Worm (Caenorhabditis elegans) whole organism, L1 larva: Measurements from ENCODE around the gene srd-39.

ENCODE experiments used
- C04F5.9 ChIP-seq: sonication (generic microtip); optimal IDR thresholded peaks from 2 replicates; lab custom pipeline; 2016; ENCODE audit warnings: missing genetic modification characterization, missing compliant biosample characterization
- F16B12.6 ChIP-seq: fragments of 150-350 bp; optimal IDR thresholded peaks from 2 replicates; lab custom pipeline; 2014; ENCODE audit warnings: missing biosample characterization, missing genetic modification characterization
- aly-2 ChIP-seq: fragments of 150-350 bp; optimal IDR thresholded peaks from 2 replicates; lab custom pipeline; 2014; ENCODE audit warnings: missing biosample characterization, missing genetic modification characterization
- blmp-1 ChIP-seq: fragments of 150-350 bp; optimal IDR thresholded peaks from 2 replicates; lab custom pipeline; 2014; ENCODE audit warnings: missing biosample characterization, missing genetic modification characterization
- ceh-82 ChIP-seq, 3 experiments: fragments of 150-350 bp in 1 of 3; sonication (generic microtip) in 2 of 3; optimal IDR thresholded peaks; 2 replicates each; lab custom pipeline; 2014 to 2017; ENCODE audit warnings: missing biosample characterization in 3 of 3, missing genetic modification characterization in 3 of 3
- ces-1 ChIP-seq: fragments of 150-350 bp; optimal IDR thresholded peaks from 2 replicates; lab custom pipeline; 2014; ENCODE audit warnings: missing biosample characterization, missing genetic modification reagents, missing genetic modification characterization
- dsc-1 ChIP-seq: sonication (generic microtip); optimal IDR thresholded peaks from 2 replicates; lab custom pipeline; 2016; ENCODE audit warnings: mild to moderate bottlenecking, missing genetic modification characterization, missing compliant biosample characterization
- egl-13 ChIP-seq: sonication (generic microtip); optimal IDR thresholded peaks from 2 replicates; lab custom pipeline; 2016; ENCODE audit warnings: missing genotype, missing genetic modification reagents, missing genetic modification characterization, missing compliant biosample characterization
- egl-27 ChIP-seq, 2 experiments: fragments of 150-350 bp in 1 of 2; sonication (generic microtip); optimal IDR thresholded peaks; 3 replicates each; lab custom pipeline; 2017 to 2018; ENCODE audit warnings: missing biosample characterization in 2 of 2, missing genetic modification characterization in 2 of 2, missing genetic modification reagents in 2 of 2
- elt-3 ChIP-seq, 6 experiments: fragments of 150-350 bp in 1 of 6; sonication (generic microtip); optimal IDR thresholded peaks; 2 replicates each; lab custom pipeline; 2017 to 2018; ENCODE audit warnings: missing biosample characterization in 6 of 6, missing genetic modification characterization in 6 of 6, inconsistent platforms in 1 of 6
- ets-5 ChIP-seq: fragments of 200-800 bp; sonication (Bioruptor generic); IDR thresholded peaks from 2 replicates; pipeline ENCODE4 v1.3.6; 2022; ENCODE audit warnings: missing genetic modification characterization, missing compliant biosample characterization
- fkh-4 ChIP-seq: sonication (generic microtip); optimal IDR thresholded peaks from 2 replicates; lab custom pipeline; 2016; ENCODE audit warnings: missing compliant biosample characterization, missing genetic modification characterization, borderline replicate concordance
- fos-1 ChIP-seq: fragments of 150-350 bp; optimal IDR thresholded peaks from 2 replicates; lab custom pipeline; 2014; ENCODE audit warnings: missing biosample characterization, missing genetic modification characterization
- hlh-4 ChIP-seq: sonication (generic microtip); optimal IDR thresholded peaks from 2 replicates; lab custom pipeline; 2016; ENCODE audit warnings: mild to moderate bottlenecking, missing genetic modification characterization, missing compliant biosample characterization
- irx-1 ChIP-seq: sonication (generic microtip); optimal IDR thresholded peaks from 2 replicates; lab custom pipeline; 2016; ENCODE audit warnings: missing genetic modification characterization, missing compliant biosample characterization
- isw-1 ChIP-seq: fragments of 200-800 bp; sonication (Bioruptor generic); IDR thresholded peaks from 2 replicates; pipeline ENCODE4 v1.3.6; 2022; ENCODE audit warnings: missing genetic modification characterization, missing compliant biosample characterization
- jun-1 ChIP-seq: fragments of 150-350 bp; optimal IDR thresholded peaks from 2 replicates; lab custom pipeline; 2014; ENCODE audit warnings: missing biosample characterization, missing genetic modification reagents, missing genetic modification characterization
- lin-13 ChIP-seq: fragments of 150-350 bp; optimal IDR thresholded peaks from 2 replicates; lab custom pipeline; 2014; ENCODE audit warnings: missing biosample characterization, missing genetic modification reagents, missing genetic modification characterization
- lin-14 ChIP-seq: fragments of 200-800 bp; sonication (Bioruptor generic); optimal IDR thresholded peaks from 2 replicates; lab custom pipeline; 2018; ENCODE audit warnings: mild to moderate bottlenecking, missing genetic modification characterization, moderate library complexity, missing compliant biosample characterization
- lin-15B ChIP-seq: fragments of 150-350 bp; sonication (generic microtip); optimal IDR thresholded peaks from 3 replicates; lab custom pipeline; 2014; ENCODE audit warnings: missing biosample characterization, missing genetic modification characterization
- lin-35 ChIP-seq, 2 experiments: fragments of 150-350 bp; optimal IDR thresholded peaks; 2 replicates each; lab custom pipeline; 2014; ENCODE audit warnings: missing biosample characterization in 2 of 2, missing genetic modification characterization in 2 of 2, missing genetic modification reagents in 2 of 2
- lsy-2 ChIP-seq, 2 experiments: fragments of 150-350 bp; optimal IDR thresholded peaks; 2 replicates each; lab custom pipeline; 2014; ENCODE audit warnings: missing biosample characterization in 2 of 2, missing genetic modification characterization in 2 of 2
- mdl-1 ChIP-seq, 2 experiments: fragments of 150-350 bp; optimal IDR thresholded peaks; 2 replicates each; lab custom pipeline; 2014 to 2017; ENCODE audit warnings: missing biosample characterization in 2 of 2, missing genetic modification characterization in 2 of 2, inconsistent platforms in 1 of 2
- mep-1 ChIP-seq: fragments of 150-350 bp; optimal IDR thresholded peaks from 2 replicates; lab custom pipeline; 2014; ENCODE audit warnings: missing biosample characterization, missing genetic modification characterization
- nhr-12 ChIP-seq: sonication (generic microtip); optimal IDR thresholded peaks from 2 replicates; lab custom pipeline; 2017; ENCODE audit warnings: missing biosample characterization, missing genetic modification characterization
- nhr-19 ChIP-seq: fragments of 200-800 bp; sonication (Bioruptor generic); conservative IDR thresholded peaks from 2 replicates; pipeline ENCODE4 v1.3.6; 2022; ENCODE audit warnings: missing genetic modification characterization, missing compliant biosample characterization
- nhr-20 ChIP-seq: sonication (generic microtip); optimal IDR thresholded peaks from 2 replicates; lab custom pipeline; 2016; ENCODE audit warnings: mild to moderate bottlenecking, missing genetic modification characterization, missing compliant biosample characterization
- nhr-237 ChIP-seq: fragments of 150-350 bp; optimal IDR thresholded peaks from 2 replicates; lab custom pipeline; 2014; ENCODE audit warnings: missing biosample characterization, missing genetic modification characterization
- nhr-71 ChIP-seq: sonication (generic microtip); optimal IDR thresholded peaks from 2 replicates; lab custom pipeline; 2016; ENCODE audit warnings: mild to moderate bottlenecking, missing genetic modification characterization, moderate library complexity, missing compliant biosample characterization
- nhr-76 ChIP-seq: sonication (generic microtip); optimal IDR thresholded peaks from 2 replicates; lab custom pipeline; 2017; ENCODE audit warnings: missing biosample characterization, missing genetic modification characterization
- nhr-84 ChIP-seq: sonication (generic microtip); optimal IDR thresholded peaks from 2 replicates; lab custom pipeline; 2017; ENCODE audit warnings: missing biosample characterization, missing genetic modification characterization
- nhr-85 ChIP-seq: sonication (generic microtip); peaks from one replicate; lab custom pipeline; 2016; ENCODE audit warnings: missing genetic modification characterization, inconsistent platforms, missing compliant biosample characterization
- nhr-90 ChIP-seq: sonication (generic microtip); optimal IDR thresholded peaks from 2 replicates; lab custom pipeline; 2016; ENCODE audit warnings: mild to moderate bottlenecking, missing genetic modification characterization, missing compliant biosample characterization; ENCODE audit not compliant: poor library complexity
- rnt-1 ChIP-seq: sonication (generic microtip); optimal IDR thresholded peaks from 2 replicates; lab custom pipeline; 2016; ENCODE audit warnings: mild to moderate bottlenecking, missing genetic modification characterization, moderate library complexity, missing compliant biosample characterization
- snu-23 ChIP-seq: sonication (generic microtip); optimal IDR thresholded peaks from 2 replicates; lab custom pipeline; 2016; ENCODE audit warnings: missing genetic modification characterization, missing compliant biosample characterization
- sptf-1 ChIP-seq: fragments of 150-350 bp; optimal IDR thresholded peaks from 2 replicates; lab custom pipeline; 2014; ENCODE audit warnings: missing biosample characterization, missing genetic modification characterization
- sup-37 ChIP-seq: fragments of 200-800 bp; sonication (Bioruptor generic); optimal IDR thresholded peaks from 2 replicates; lab custom pipeline; 2018; ENCODE audit warnings: mild to moderate bottlenecking, missing genetic modification characterization, missing compliant biosample characterization
- swsn-7 ChIP-seq: sonication (generic microtip); optimal IDR thresholded peaks from 2 replicates; lab custom pipeline; 2016; ENCODE audit warnings: missing genetic modification characterization, missing compliant biosample characterization
- tbx-2 ChIP-seq: sonication (generic microtip); optimal IDR thresholded peaks from 2 replicates; lab custom pipeline; 2016; ENCODE audit warnings: missing genetic modification characterization, missing compliant biosample characterization
- unc-130 ChIP-seq: fragments of 150-350 bp; optimal IDR thresholded peaks from 2 replicates; lab custom pipeline; 2017; ENCODE audit warnings: missing biosample characterization, missing genetic modification characterization, inconsistent platforms
- unc-30 ChIP-seq: sonication (generic microtip); optimal IDR thresholded peaks from 2 replicates; lab custom pipeline; 2017; ENCODE audit warnings: missing biosample characterization, missing genetic modification characterization
- unc-86 ChIP-seq: sonication (generic microtip); optimal IDR thresholded peaks from 2 replicates; lab custom pipeline; 2016; ENCODE audit warnings: missing genetic modification characterization, missing compliant biosample characterization
- vab-15 ChIP-seq: sonication (generic microtip); optimal IDR thresholded peaks from 2 replicates; lab custom pipeline; 2017; ENCODE audit warnings: missing genotype, mild to moderate bottlenecking, missing genetic modification characterization, missing compliant biosample characterization
- ztf-4 ChIP-seq: fragments of 150-350 bp; optimal IDR thresholded peaks from 2 replicates; lab custom pipeline; 2014; ENCODE audit warnings: missing biosample characterization, missing genetic modification characterization

srd-39 gene

ce11 chrX:13320575-13320974, 20.2 kb upstream of the srd-39 start (continued):
- no peak for TF ChIP-seq nhr-12
- TF ChIP-seq swsn-7 (tag; lab: Kevin White, UChicago): peak; percentile 42
- TF ChIP-seq hlh-4 (tag; lab: Kevin White, UChicago): no peak
- TF ChIP-seq ztf-4 (tag; lab: Kevin White, UChicago): peak; percentile 28
- TF ChIP-seq ceh-82 (tag; optimal IDR thresholded peaks at IDR 0.05; lab: Kevin White, UChicago): no peak
- no peak for TF ChIP-seq F16B12.6 (tag; lab: Kevin White, UChicago)
- TF ChIP-seq nhr-90 (tag; lab: Kevin White, UChicago): no peak
- TF ChIP-seq egl-13 (tag; lab: Kevin White, UChicago): no peak
- TF ChIP-seq C04F5.9 (tag; lab: Kevin White, UChicago): no peak
- TF ChIP-seq nhr-76 (tag; lab: Kevin White, UChicago): no peak

- TF ChIP-seq lin-14 (GFP tag; lab: Kevin White, UChicago) (peak; percentile 42), snu-23 (peak; percentile 7), lin-13 (GFP tag; lab: Kevin White, UChicago) (no peak), mdl-1 (tag; optimal IDR thresholded peaks at IDR 0.05; lab: Kevin White, UChicago) (peak in 1 of 2 experiments; percentile 27), rnt-1 (peak; percentile 47), nhr-71 (tag; lab: Kevin White, UChicago) (peak; percentile 54), nhr-19 (GFP tag; lab: Robert Waterston, UW) (peak; percentile 43), unc-86 (tag; lab: Kevin White, UChicago) (no peak), nhr-20 (tag; lab: Kevin White, UChicago) (peak; percentile 31), unc-130 (peak; percentile 58), dsc-1 (peak; percentile 5)
These were observed 17.9 kb upstream of the srd-39 start for ce11 chrX:13318316-13318715.

- TF ChIP-seq irx-1 (tag; lab: Kevin White, UChicago) (no peak), lin-14 (GFP tag; lab: Kevin White, UChicago) (peak; percentile 19), nhr-71 (tag; lab: Kevin White, UChicago) (peak; percentile 78), nhr-84 (tag; lab: Kevin White, UChicago) (no peak), nhr-19 (GFP tag; lab: Robert Waterston, UW) (peak; percentile 21; the same call in 1 of the 2 replicates), snu-23 (peak; percentile 31), dsc-1 (peak; percentile 0), ets-5 (GFP tag; lab: Robert Waterston, UW) (no peak), nhr-20 (tag; lab: Kevin White, UChicago) (peak; percentile 9), rnt-1 (peak; percentile 63), unc-130 (no peak), lsy-2 (tag; optimal IDR thresholded peaks at IDR 0.05; lab: Kevin White, UChicago) (peak in 1 of 2 experiments; percentile 11), jun-1 (tag; lab: Kevin White, UChicago) (no peak), vab-15 (tag; lab: Kevin White, UChicago) (no peak), lin-15B (no peak)
These were observed 17.1 kb upstream of the srd-39 start for ce11 chrX:13317532-13317931.

DNA sequence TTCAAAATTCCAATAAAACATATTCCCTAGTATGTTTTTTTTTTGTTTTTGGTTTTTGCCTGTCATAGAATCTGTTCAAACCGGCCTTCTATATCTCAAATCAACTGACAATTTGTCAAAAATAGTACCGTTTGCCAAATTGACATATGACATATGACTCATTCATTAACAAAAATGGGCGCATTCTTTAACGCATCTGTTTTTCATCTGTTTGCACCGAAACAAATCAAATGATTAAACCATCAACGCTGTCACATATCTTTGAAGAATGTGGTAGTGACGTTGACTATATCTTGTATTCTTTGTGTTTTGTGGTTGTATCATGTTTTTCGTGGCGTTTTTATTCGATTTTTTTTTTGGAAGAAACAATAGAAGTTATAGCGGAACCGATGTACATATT, 14.7 kb upstream of the srd-39 start:
- TF ChIP-seq unc-130: peak; percentile 28
- no peak for TF ChIP-seq lin-15B
- no peak for TF ChIP-seq aly-2 (tag; lab: Kevin White, UChicago)
- no peak for TF ChIP-seq nhr-90 (tag; lab: Kevin White, UChicago)
- TF ChIP-seq mep-1 (tag; lab: Kevin White, UChicago): peak; percentile 43
- TF ChIP-seq C04F5.9 (tag; lab: Kevin White, UChicago): no peak
- TF ChIP-seq nhr-20 (tag; lab: Kevin White, UChicago): peak; percentile 55
- TF ChIP-seq unc-30 (tag; lab: Kevin White, UChicago): no peak
- TF ChIP-seq mdl-1 (tag; optimal IDR thresholded peaks at IDR 0.05; lab: Kevin White, UChicago): peak in 1 of 2 experiments; percentile 5
- peak; percentile 26 for TF ChIP-seq tbx-2
- TF ChIP-seq sptf-1: no peak
- TF ChIP-seq nhr-76 (tag; lab: Kevin White, UChicago): no peak
- peak in 1 of 2 experiments; percentile 48 for TF ChIP-seq lin-35 (GFP tag; optimal IDR thresholded peaks at IDR 0.05; lab: Kevin White, UChicago)
- no peak for TF ChIP-seq fkh-4
- no peak for TF ChIP-seq rnt-1
- no peak for TF ChIP-seq nhr-237 (tag; lab: Kevin White, UChicago)
- TF ChIP-seq fos-1 (tag; lab: Kevin White, UChicago): no peak
- TF ChIP-seq nhr-71 (tag; lab: Kevin White, UChicago): peak; percentile 75
- TF ChIP-seq isw-1 (GFP tag; lab: Robert Waterston, UW): no peak
- TF ChIP-seq egl-27 (tag; optimal IDR thresholded peaks at IDR 0.05; lab: Kevin White, UChicago): no peak
- no peak for TF ChIP-seq sup-37 (GFP tag; lab: Kevin White, UChicago)
- TF ChIP-seq snu-23: peak; percentile 7
- peak; percentile 52 for TF ChIP-seq lin-14 (GFP tag; lab: Kevin White, UChicago)
- peak in 1 of 6 experiments; percentile 87 for TF ChIP-seq elt-3 (tag; optimal IDR thresholded peaks at IDR 0.05; lab: Kevin White, UChicago)
- TF ChIP-seq ces-1: no peak
- no peak for TF ChIP-seq swsn-7 (tag; lab: Kevin White, UChicago)
- TF ChIP-seq nhr-19 (GFP tag; lab: Robert Waterston, UW): peak; percentile 28
- TF ChIP-seq nhr-85 (tag; lab: Kevin White, UChicago): peak; percentile 89
- peak; percentile 46 for TF ChIP-seq vab-15 (tag; lab: Kevin White, UChicago)
- peak; percentile 41 for TF ChIP-seq blmp-1 (tag; lab: Kevin White, UChicago)
